Fruit fly (Drosophila melanogaster) whole organism, embryonic: Measurements from ENCODE around the gene CG43131.

Source experiments
- Adf1 ChIP-seq: fragments of 200-800 bp; sonication (Bioruptor generic); IDR thresholded peaks from 2 replicates; pipeline ENCODE4 v1.3.6; 2022; ENCODE audit warnings: missing biosample characterization, missing genetic modification characterization
- Atf3 ChIP-seq: fragments of 200-800 bp; sonication (Bioruptor generic); optimal IDR thresholded peaks from 3 replicates; lab custom pipeline; 2016; ENCODE audit warnings: missing biosample characterization, missing genetic modification characterization
- BEAF-32 ChIP-seq: fragments of 200-800 bp; sonication (Bioruptor generic); optimal IDR thresholded peaks from 3 replicates; lab custom pipeline; 2017; ENCODE audit warnings: missing biosample characterization, missing genetic modification characterization, mild to moderate bottlenecking, moderate library complexity, missing genetic modification reagents
- Blimp-1 ChIP-seq: fragments of 200-800 bp; sonication (Bioruptor generic); optimal IDR thresholded peaks from 3 replicates; lab custom pipeline; 2018; ENCODE audit warnings: missing biosample characterization, missing genetic modification characterization, mild to moderate bottlenecking, moderate library complexity, missing genetic modification reagents
- CG10267 ChIP-seq: fragments of 200-800 bp; sonication (Bioruptor generic); optimal IDR thresholded peaks from 2 replicates; lab custom pipeline; 2018; ENCODE audit warnings: missing biosample characterization, mild to moderate bottlenecking, missing genetic modification characterization, moderate library complexity
- CG10366 ChIP-seq: fragments of 200-800 bp; sonication (Bioruptor generic); IDR thresholded peaks from 2 replicates; pipeline ENCODE4 v1.3.6; 2022; ENCODE audit warnings: missing biosample characterization, missing genetic modification characterization
- CG12155 ChIP-seq: fragments of 200-800 bp; sonication (Bioruptor generic); optimal IDR thresholded peaks from 3 replicates; lab custom pipeline; 2016; ENCODE audit warnings: missing biosample characterization, missing genetic modification characterization
- CG13296 ChIP-seq: fragments of 200-800 bp; sonication (Bioruptor generic); optimal IDR thresholded peaks from 3 replicates; lab custom pipeline; 2018; ENCODE audit warnings: missing biosample characterization, mild to moderate bottlenecking, missing genetic modification characterization
- CG13775 ChIP-seq: fragments of 200-800 bp; sonication (Bioruptor generic); optimal IDR thresholded peaks from 3 replicates; lab custom pipeline; 2017; ENCODE audit warnings: missing biosample characterization, mild to moderate bottlenecking, missing genetic modification characterization
- CG1832 ChIP-seq: fragments of 200-800 bp; sonication (Bioruptor generic); optimal IDR thresholded peaks from 2 replicates; lab custom pipeline; 2017; ENCODE audit warnings: missing biosample characterization, mild to moderate bottlenecking, missing genetic modification characterization, inconsistent platforms
- CG18476 ChIP-seq: fragments of 200-800 bp; sonication (Bioruptor generic); optimal IDR thresholded peaks from 2 replicates; lab custom pipeline; 2016; ENCODE audit warnings: missing biosample characterization, mild to moderate bottlenecking, missing genetic modification characterization
- CG30403 ChIP-seq: fragments of 200-800 bp; sonication (Bioruptor generic); optimal IDR thresholded peaks from 3 replicates; lab custom pipeline; 2016; ENCODE audit warnings: missing biosample characterization, missing genetic modification characterization
- CG31224 ChIP-seq: fragments of 200-800 bp; sonication (Bioruptor generic); IDR thresholded peaks from 2 replicates; pipeline ENCODE4 v1.3.6; 2022; ENCODE audit warnings: missing biosample characterization, missing genetic modification characterization
- CG3726 ChIP-seq: fragments of 200-800 bp; sonication (Bioruptor generic); IDR thresholded peaks from 3 replicates; pipeline ENCODE4, ENCODE4 v1.3.6; 2022; ENCODE audit warnings: missing biosample characterization, missing genetic modification characterization
- CG4328 ChIP-seq: fragments of 200-800 bp; sonication (Bioruptor generic); optimal IDR thresholded peaks from 3 replicates; lab custom pipeline; 2017; ENCODE audit warnings: missing biosample characterization, missing genetic modification reagents, missing genetic modification characterization
- CG4854 ChIP-seq: fragments of 200-800 bp; sonication (Bioruptor generic); optimal IDR thresholded peaks from 2 replicates; lab custom pipeline; 2016; ENCODE audit warnings: missing biosample characterization, missing genetic modification characterization, inconsistent platforms
- CG5953 ChIP-seq: fragments of 200-800 bp; sonication (Bioruptor generic); IDR thresholded peaks from 2 replicates; pipeline ENCODE4 v1.3.6; 2022; ENCODE audit warnings: missing biosample characterization, missing genetic modification characterization
- CG8359 ChIP-seq: fragments of 200-800 bp; sonication (Bioruptor generic); optimal IDR thresholded peaks from 2 replicates; lab custom pipeline; 2017; ENCODE audit warnings: missing biosample characterization, mild to moderate bottlenecking, missing genetic modification characterization, borderline replicate concordance
- CTCF ChIP-seq: fragments of 200-800 bp; sonication (Bioruptor generic); optimal IDR thresholded peaks from 2 replicates; lab custom pipeline; 2017; ENCODE audit warnings: missing biosample characterization, mild to moderate bottlenecking, missing genetic modification characterization, moderate library complexity
- CkIIα-i1 ChIP-seq: fragments of 200-800 bp; sonication (Bioruptor generic); IDR thresholded peaks from 2 replicates; pipeline ENCODE4 v1.3.6; 2022; ENCODE audit warnings: missing biosample characterization, missing genetic modification characterization
- Dek ChIP-seq: fragments of 200-800 bp; sonication (Bioruptor generic); optimal IDR thresholded peaks from 3 replicates; lab custom pipeline; 2019; ENCODE audit warnings: missing biosample characterization, mild to moderate bottlenecking, missing genetic modification characterization, moderate library complexity
- Dref ChIP-seq: fragments of 200-800 bp; sonication (Bioruptor generic); IDR thresholded peaks from 2 replicates; pipeline ENCODE4 v1.3.6; 2022; ENCODE audit warnings: missing biosample characterization, missing genetic modification characterization
- Eip74EF ChIP-seq, 2 experiments: fragments of 200-800 bp in 1 of 2; fragments of >200 bp in 1 of 2; sonication (Bioruptor generic) in 1 of 2; optimal IDR thresholded peaks; 2 replicates each; lab custom pipeline; 2017 to 2019; ENCODE audit warnings: missing biosample characterization in 2 of 2, missing genetic modification characterization in 2 of 2, mild to moderate bottlenecking in 1 of 2, moderate library complexity in 1 of 2
- Ets97D ChIP-seq: fragments of 200-800 bp; sonication (Bioruptor generic); optimal IDR thresholded peaks from 3 replicates; lab custom pipeline; 2016; ENCODE audit warnings: missing biosample characterization, missing genetic modification characterization
- HLHmδ ChIP-seq: fragments of 200-800 bp; sonication (Bioruptor generic); optimal IDR thresholded peaks from 2 replicates; lab custom pipeline; 2018; ENCODE audit warnings: missing biosample characterization, mild to moderate bottlenecking, missing genetic modification characterization, moderate library complexity
- Hmr ChIP-seq: fragments of 200-800 bp; sonication (Bioruptor generic); optimal IDR thresholded peaks from 3 replicates; lab custom pipeline; 2017; ENCODE audit warnings: mild to moderate bottlenecking, missing biosample characterization, missing genetic modification reagents, missing genetic modification characterization
- Hsf ChIP-seq: fragments of 200-800 bp; sonication (Bioruptor generic); optimal IDR thresholded peaks from 3 replicates; lab custom pipeline; 2016; ENCODE audit warnings: missing biosample characterization, missing genetic modification characterization
- Max ChIP-seq: fragments of 200-800 bp; sonication (Bioruptor generic); optimal IDR thresholded peaks from 2 replicates; lab custom pipeline; 2016; ENCODE audit warnings: missing biosample characterization, mild to moderate bottlenecking, missing genetic modification characterization
- Meics ChIP-seq: fragments of 200-800 bp; sonication (Bioruptor generic); optimal IDR thresholded peaks from 2 replicates; lab custom pipeline; 2017; ENCODE audit warnings: missing biosample characterization, mild to moderate bottlenecking, missing genetic modification characterization
- Poxn ChIP-seq: fragments of 200-800 bp; sonication (Bioruptor generic); IDR thresholded peaks from 2 replicates; pipeline ENCODE4 v1.3.6; 2022; ENCODE audit warnings: missing biosample characterization, missing genetic modification characterization
- Side ChIP-seq: fragments of 200-800 bp; sonication (Bioruptor generic); optimal IDR thresholded peaks from 2 replicates; lab custom pipeline; 2016; ENCODE audit warnings: missing biosample characterization, missing genetic modification characterization
- cg ChIP-seq: fragments of 200-800 bp; sonication (Bioruptor generic); optimal IDR thresholded peaks from 3 replicates; lab custom pipeline; 2019; ENCODE audit warnings: missing biosample characterization, mild to moderate bottlenecking, missing genetic modification characterization, moderate library complexity
- cwo ChIP-seq: fragments of 200-800 bp; sonication (Bioruptor generic); optimal IDR thresholded peaks from 3 replicates; lab custom pipeline; 2017; ENCODE audit warnings: missing biosample characterization, missing genetic modification characterization, mild to moderate bottlenecking, moderate library complexity, missing genetic modification reagents
- eyg ChIP-seq: fragments of 200-800 bp; sonication (Bioruptor generic); optimal IDR thresholded peaks from 3 replicates; lab custom pipeline; 2016; ENCODE audit warnings: missing biosample characterization, missing genetic modification characterization
- ham ChIP-seq: fragments of 200-800 bp; sonication (Bioruptor generic); IDR thresholded peaks from 2 replicates; pipeline ENCODE4 v1.3.6; 2022; ENCODE audit warnings: missing biosample characterization, missing genetic modification characterization
- kah ChIP-seq: fragments of 200-800 bp; sonication (Bioruptor generic); optimal IDR thresholded peaks from 2 replicates; lab custom pipeline; 2018; ENCODE audit warnings: missing biosample characterization, mild to moderate bottlenecking, missing genetic modification characterization
- lov ChIP-seq, 2 experiments: fragments of 200-800 bp in 1 of 2; fragments of >200 bp in 1 of 2; sonication (Bioruptor generic) in 1 of 2; IDR thresholded peaks in 1 of 2; optimal IDR thresholded peaks in 1 of 2; 2 replicates in 1 of 2; 3 replicates in 1 of 2; pipeline versions ENCODE4 v1.3.6 to Lab custom; 2017 to 2022; ENCODE audit warnings: missing biosample characterization in 1 of 2, missing genetic modification characterization in 1 of 2
- nau ChIP-seq: fragments of 200-800 bp; sonication (Bioruptor generic); optimal IDR thresholded peaks from 3 replicates; lab custom pipeline; 2017; ENCODE audit warnings: missing biosample characterization, mild to moderate bottlenecking, missing genetic modification characterization, missing genetic modification reagents
- nerfin-1 ChIP-seq: fragments of 200-800 bp; sonication (Bioruptor generic); optimal IDR thresholded peaks from 3 replicates; lab custom pipeline; 2019; ENCODE audit warnings: missing biosample characterization, mild to moderate bottlenecking, missing genetic modification characterization, moderate library complexity
- nom ChIP-seq: fragments of 200-800 bp; sonication (Bioruptor generic); optimal IDR thresholded peaks from 2 replicates; lab custom pipeline; 2017; ENCODE audit warnings: missing biosample characterization, missing genetic modification characterization, mild to moderate bottlenecking, moderate library complexity, missing genetic modification reagents
- p53 ChIP-seq: fragments of 200-800 bp; sonication (Bioruptor generic); optimal IDR thresholded peaks from 2 replicates; lab custom pipeline; 2016; ENCODE audit warnings: missing biosample characterization, missing genetic modification characterization
- phol ChIP-seq: fragments of 200-800 bp; sonication (Bioruptor generic); optimal IDR thresholded peaks from 3 replicates; lab custom pipeline; 2018; ENCODE audit warnings: missing biosample characterization, mild to moderate bottlenecking, missing genetic modification characterization, moderate library complexity
- pum ChIP-seq: fragments of 200-800 bp; sonication (Bioruptor generic); optimal IDR thresholded peaks from 2 replicates; lab custom pipeline; 2016; ENCODE audit warnings: missing biosample characterization, missing genetic modification characterization
- ranshi ChIP-seq: fragments of 200-800 bp; sonication (Bioruptor generic); IDR thresholded peaks from 2 replicates; pipeline ENCODE4 v1.3.6; 2022; ENCODE audit warnings: missing biosample characterization, missing genetic modification characterization
- sens ChIP-seq: fragments of 200-800 bp; sonication (Bioruptor generic); peaks from one replicate; lab custom pipeline; 2016; ENCODE audit warnings: missing biosample characterization, missing genetic modification characterization
- sna ChIP-seq: fragments of 200-800 bp; sonication (Bioruptor generic); IDR thresholded peaks from 2 replicates; pipeline ENCODE4 v1.3.6; 2022; ENCODE audit warnings: missing biosample characterization, missing genetic modification characterization; ENCODE audit not compliant: partially characterized antibody
- so ChIP-seq: fragments of 200-800 bp; sonication (Bioruptor generic); IDR thresholded peaks from 3 replicates; pipeline ENCODE4 v1.3.6; 2022; ENCODE audit warnings: missing biosample characterization, missing genetic modification characterization
- tx ChIP-seq: fragments of 200-800 bp; sonication (Bioruptor generic); optimal IDR thresholded peaks from 2 replicates; lab custom pipeline; 2016; ENCODE audit warnings: missing biosample characterization, missing genetic modification characterization
- vvl ChIP-seq: fragments of 200-800 bp; sonication (Bioruptor generic); IDR thresholded peaks from 2 replicates; pipeline ENCODE4 v1.3.6; 2022; ENCODE audit warnings: missing biosample characterization, missing genetic modification characterization

CG43131 gene

dm6 chr3R:5064542-5065358 lies 44.2 kb downstream of the CG43131 start (continued):
- TF ChIP-seq Poxn: no peak
- TF ChIP-seq CkIIα-i1 (GFP tag; lab: Robert Waterston, UW): no peak
- peak; percentile 47 for TF ChIP-seq Meics
- no peak for TF ChIP-seq cg (GFP tag; lab: Kevin White, UChicago)
- no peak for TF ChIP-seq nom (GFP tag; lab: Kevin White, UChicago)
- TF ChIP-seq CG12155 (GFP tag; lab: Kevin White, UChicago): peak; percentile 2
- no peak for TF ChIP-seq CG4854
- TF ChIP-seq CG10366 (GFP tag; lab: Robert Waterston, UW): peak; percentile 19; the same call in 1 of the 2 replicates
- TF ChIP-seq Side (GFP tag; lab: Kevin White, UChicago): peak; percentile 27
- peak; percentile 16 for TF ChIP-seq Max (GFP tag; lab: Kevin White, UChicago)
- no peak for TF ChIP-seq Dref (GFP tag; lab: Robert Waterston, UW)
- TF ChIP-seq eyg (GFP tag; lab: Kevin White, UChicago): peak; percentile 2
- TF ChIP-seq p53: no peak
- TF ChIP-seq CG31224: 0 out of 2 replicates have a peak, but pooled peaks have one; percentile 31
- peak; percentile 70 for TF ChIP-seq cwo
- peak; percentile 29 for TF ChIP-seq CG13775 (GFP tag; lab: Kevin White, UChicago)
- no peak for TF ChIP-seq vvl (GFP tag; lab: Robert Waterston, UW)
- TF ChIP-seq Eip74EF (GFP tag; optimal IDR thresholded peaks at IDR 0.05; lab: Kevin White, UChicago): peak in 1 of 2 experiments; percentile 39
- no peak for TF ChIP-seq CG1832 (GFP tag; lab: Kevin White, UChicago)
- no peak for TF ChIP-seq Dek (tag; lab: Kevin White, UChicago)
- TF ChIP-seq Blimp-1 (GFP tag; lab: Kevin White, UChicago): no peak
- TF ChIP-seq Atf3 (GFP tag; lab: Kevin White, UChicago): no peak
- TF ChIP-seq tx (GFP tag; lab: Kevin White, UChicago): no peak
- peak; percentile 22 for TF ChIP-seq CG30403
- TF ChIP-seq CG13296 (GFP tag; lab: Kevin White, UChicago): no peak
- no peak for TF ChIP-seq lov (optimal IDR thresholded peaks at IDR 0.05; lab: Kevin White, UChicago)
- TF ChIP-seq lov (GFP tag; IDR thresholded peaks at IDR 0.05; lab: Robert Waterston, UW): 0 out of 3 replicates have a peak, but pooled peaks have one; percentile 16
- no peak; the same call in 2 of the 3 replicates for TF ChIP-seq so
- no peak for TF ChIP-seq kah (GFP tag; lab: Kevin White, UChicago)
- peak; percentile 24 for TF ChIP-seq phol (tag; lab: Kevin White, UChicago)
- TF ChIP-seq CG4328: no peak
- TF ChIP-seq sens (GFP tag; lab: Kevin White, UChicago): peak; percentile 66
- TF ChIP-seq ranshi: no peak
- TF ChIP-seq Adf1: no peak
- TF ChIP-seq pum: peak; percentile 38
- TF ChIP-seq ham: no peak
- TF ChIP-seq Ets97D (GFP tag; lab: Kevin White, UChicago): no peak
- no peak for TF ChIP-seq CG3726 (GFP tag; lab: Robert Waterston, UW)
- TF ChIP-seq Hsf: peak; percentile 21
- TF ChIP-seq HLHmδ (GFP tag; lab: Kevin White, UChicago): no peak
- TF ChIP-seq sna (GFP tag; lab: Robert Waterston, UW): no peak
- TF ChIP-seq BEAF-32: no peak
- TF ChIP-seq nau (GFP tag; lab: Kevin White, UChicago): peak; percentile 6
- TF ChIP-seq Hmr: peak; percentile 37
- no peak for TF ChIP-seq CG10267 (tag; lab: Kevin White, UChicago)
- no peak for TF ChIP-seq CTCF
- TF ChIP-seq nerfin-1 (tag; lab: Kevin White, UChicago): no peak
- TF ChIP-seq CG5953: no peak
- TF ChIP-seq CG8359: no peak
- TF ChIP-seq CG18476 (GFP tag; lab: Kevin White, UChicago): no peak
